Fruit fly (Drosophila melanogaster): ENCODE data around the gene CG42832.
A peak's percentile ranks its signal among the peaks of the same experiment; 100 is the strongest.
"Not testable (repeated sequence)": the region's sequence is repeated elsewhere in the genome, so short reads cannot be mapped to it uniquely, and the experiment has no call there.

The CG42832 gene

dm6 chr3L:11583964-11584363 lies 26.0 kb upstream of the CG42832 start, which contains the start of gene CG32086:
TSS of gene CG32086 (minus strand) at chr3L:11584064.
- TF ChIP-seq usp (GFP tag; optimal IDR thresholded peaks at IDR 0.05) (no peak), psq (optimal IDR thresholded peaks at IDR 0.05) (no peak), EcR (GFP tag; optimal IDR thresholded peaks at IDR 0.05) (no peak), CG8478 (optimal IDR thresholded peaks at IDR 0.05) (no peak), Dll (optimal IDR thresholded peaks at IDR 0.05) (no peak), pan (optimal IDR thresholded peaks at IDR 0.05) (no peak)

dm6 chr3L:11586794-11587462 lies 23.0 kb upstream of the CG42832 start:
- TF ChIP-seq Dll (optimal IDR thresholded peaks at IDR 0.05): peak; percentile 70
- TF ChIP-seq usp (GFP tag; optimal IDR thresholded peaks at IDR 0.05): no peak

DNA sequence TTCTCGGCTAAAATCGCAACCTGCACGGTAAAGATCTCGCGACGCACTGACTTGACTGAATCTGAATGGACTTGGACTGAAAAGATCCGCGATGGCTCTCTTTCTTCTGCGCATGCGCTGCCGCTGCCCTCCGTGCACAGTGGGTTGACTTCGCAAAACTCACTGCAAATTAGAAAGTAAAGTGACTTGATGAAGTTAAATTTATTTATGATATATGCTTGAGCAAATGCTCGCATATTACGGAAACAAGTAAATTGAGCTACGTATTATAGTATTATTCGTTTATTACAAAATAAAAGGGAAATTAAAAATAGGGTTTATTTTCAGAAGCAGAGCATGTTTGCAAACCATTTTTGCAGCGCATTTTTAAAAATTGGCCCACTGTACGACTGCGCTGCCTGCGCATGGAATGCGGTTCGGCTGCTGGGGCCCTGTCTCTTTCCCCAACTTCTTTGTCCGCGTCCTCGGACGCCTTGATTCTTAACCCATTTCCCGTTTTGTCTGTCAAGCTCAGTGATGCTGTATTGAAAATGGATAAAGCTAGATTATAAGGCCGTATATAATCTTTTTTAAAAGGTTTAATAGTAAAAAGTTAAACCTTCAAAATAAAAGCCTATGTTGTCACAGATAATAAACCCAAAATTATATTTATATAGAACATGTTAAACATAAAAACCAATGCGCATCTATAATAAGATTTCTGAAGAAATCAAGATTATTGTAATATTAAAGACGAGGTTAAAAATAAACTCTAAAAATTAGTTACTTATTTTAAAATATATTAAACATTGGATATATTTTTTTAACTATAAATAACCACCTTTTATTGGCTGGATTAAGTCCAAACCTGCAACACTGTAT lies 22.0 kb upstream of the CG42832 start, which contains the start of gene rt:
TSS of gene rt (minus strand) at position 51 of the 861 bp plus-strand sequence.
- no peak for TF ChIP-seq pan (optimal IDR thresholded peaks at IDR 0.05)

DNA sequence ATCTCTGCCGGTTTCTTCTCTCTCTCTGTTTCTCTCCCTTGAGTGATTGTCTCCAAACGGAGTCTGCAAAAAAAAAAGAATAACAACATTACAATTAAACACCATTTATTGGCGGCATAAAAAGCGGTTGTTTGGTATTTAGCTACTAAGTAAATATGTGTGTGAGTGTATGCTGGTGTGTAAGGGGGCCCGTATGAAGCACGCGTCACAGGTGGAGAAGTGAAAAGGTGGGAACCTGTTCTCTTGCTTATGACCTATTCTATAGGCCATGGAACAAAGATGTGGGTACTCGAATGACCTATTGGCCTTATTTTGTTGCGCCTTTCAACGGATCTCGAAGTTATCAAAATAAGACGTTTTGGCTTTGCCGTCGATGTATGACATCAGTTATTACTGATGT lies 21.3 kb upstream of the CG42832 start:
- TF ChIP-seq psq (optimal IDR thresholded peaks at IDR 0.05): no peak
- no peak for TF ChIP-seq CG8478 (optimal IDR thresholded peaks at IDR 0.05)
- no peak for TF ChIP-seq Dll (optimal IDR thresholded peaks at IDR 0.05)
- no peak for TF ChIP-seq pan (optimal IDR thresholded peaks at IDR 0.05)
- TF ChIP-seq usp (GFP tag; optimal IDR thresholded peaks at IDR 0.05): no peak
- TF ChIP-seq EcR (GFP tag; optimal IDR thresholded peaks at IDR 0.05): no peak

DNA sequence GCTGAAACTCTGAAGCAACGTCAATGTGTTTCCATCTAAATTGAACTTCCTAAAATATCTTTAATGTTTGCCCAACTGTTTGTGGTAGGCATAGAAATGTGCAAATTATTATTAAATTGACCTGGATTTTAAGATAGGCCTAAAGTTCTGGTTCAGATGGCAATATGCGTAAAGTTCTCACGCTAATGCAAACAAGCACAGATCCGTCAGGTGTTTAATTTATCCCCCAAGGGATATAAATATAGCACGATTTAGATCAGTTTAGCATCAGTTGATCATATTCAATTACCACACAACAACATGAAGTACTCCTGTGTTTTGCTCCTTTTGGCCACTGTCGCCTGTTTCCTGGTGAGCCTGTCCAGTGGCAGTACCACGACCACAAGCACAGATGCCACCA lies 20.5 kb upstream of the CG42832 start, which contains the start of gene CG7377:
TSS of gene CG7377 (plus strand) at position 301 of the 400 bp plus-strand sequence.
- not testable (repeated sequence) for TF ChIP-seq Dll, pan, CG8478 (optimal IDR thresholded peaks at IDR 0.05)

dm6 chr3L:11591131-11591530 lies 18.8 kb upstream of the CG42832 start, which contains the start of gene CG33268:
TSS of gene CG33268 (minus strand) at chr3L:11591231.
- no peak for TF ChIP-seq EcR (GFP tag; optimal IDR thresholded peaks at IDR 0.05)
- no peak for TF ChIP-seq pan (optimal IDR thresholded peaks at IDR 0.05)
- TF ChIP-seq Dll (optimal IDR thresholded peaks at IDR 0.05): no peak
- TF ChIP-seq usp (GFP tag; optimal IDR thresholded peaks at IDR 0.05): no peak
- no peak for TF ChIP-seq psq (optimal IDR thresholded peaks at IDR 0.05)
- no peak for TF ChIP-seq CG8478 (optimal IDR thresholded peaks at IDR 0.05)

DNA sequence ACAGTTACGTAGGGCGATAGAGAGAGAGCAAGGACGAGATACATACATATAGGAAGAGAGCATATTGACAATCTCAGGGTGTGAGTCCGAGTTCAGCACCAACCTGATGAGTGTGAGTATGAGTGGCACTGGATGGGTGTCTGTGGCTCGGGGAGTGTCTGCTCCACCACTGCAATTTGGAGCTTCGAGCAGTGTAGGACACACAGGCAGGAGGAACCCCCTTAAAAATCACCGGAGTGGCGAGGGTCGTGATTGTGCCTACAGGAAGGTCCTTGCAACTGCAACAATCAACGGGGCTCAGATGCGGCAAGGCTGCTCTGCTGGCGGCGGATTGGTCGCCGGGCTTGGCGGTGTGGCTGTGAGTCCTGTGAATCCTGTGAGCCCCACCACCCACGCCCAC lies 18.1 kb upstream of the CG42832 start:
- TF ChIP-seq Dll (optimal IDR thresholded peaks at IDR 0.05) (no peak), usp (GFP tag; optimal IDR thresholded peaks at IDR 0.05) (no peak), pan (optimal IDR thresholded peaks at IDR 0.05) (no peak), CG8478 (optimal IDR thresholded peaks at IDR 0.05) (no peak), psq (optimal IDR thresholded peaks at IDR 0.05) (no peak), EcR (GFP tag; optimal IDR thresholded peaks at IDR 0.05) (no peak)

DNA sequence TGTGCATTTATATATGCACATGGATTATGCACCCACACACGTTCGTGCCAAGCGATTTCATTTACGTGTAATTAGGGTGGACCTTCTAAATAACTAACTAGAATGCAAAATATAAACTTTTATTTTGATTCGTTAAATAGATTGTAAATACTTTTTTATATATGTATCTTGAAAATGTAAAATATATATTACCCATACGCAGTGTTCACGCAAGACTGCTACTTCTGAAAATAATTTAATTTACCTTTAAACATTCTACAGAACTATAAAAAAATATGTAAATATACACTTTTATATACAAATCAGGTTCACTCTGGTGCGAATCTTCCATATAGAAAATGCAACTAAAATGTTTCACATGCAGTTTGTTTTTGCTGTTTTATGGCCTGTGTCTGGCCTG lies 16.2 kb upstream of the CG42832 start:
- TF ChIP-seq psq (optimal IDR thresholded peaks at IDR 0.05) (no peak), usp (GFP tag; optimal IDR thresholded peaks at IDR 0.05) (no peak), EcR (GFP tag; optimal IDR thresholded peaks at IDR 0.05) (no peak), Dll (optimal IDR thresholded peaks at IDR 0.05) (no peak), pan (optimal IDR thresholded peaks at IDR 0.05) (no peak), CG8478 (optimal IDR thresholded peaks at IDR 0.05) (no peak)

dm6 chr3L:11596585-11597252 lies 13.2 kb upstream of the CG42832 start, which contains the start of gene CG7368:
TSS of gene CG7368 (plus strand) at chr3L:11597202.
- no peak for TF ChIP-seq psq (optimal IDR thresholded peaks at IDR 0.05)
- TF ChIP-seq usp (GFP tag; optimal IDR thresholded peaks at IDR 0.05): no peak
- TF ChIP-seq Dll (optimal IDR thresholded peaks at IDR 0.05): no peak
- no peak for TF ChIP-seq CG8478 (optimal IDR thresholded peaks at IDR 0.05)
- TF ChIP-seq pan (optimal IDR thresholded peaks at IDR 0.05): no peak
- TF ChIP-seq EcR (GFP tag; optimal IDR thresholded peaks at IDR 0.05): no peak

dm6 chr3L:11599255-11599654 lies 10.7 kb upstream of the CG42832 start:
- no peak for TF ChIP-seq CG8478 (optimal IDR thresholded peaks at IDR 0.05)
- TF ChIP-seq Dll (optimal IDR thresholded peaks at IDR 0.05): no peak
- TF ChIP-seq psq (optimal IDR thresholded peaks at IDR 0.05): no peak
- no peak for TF ChIP-seq pan (optimal IDR thresholded peaks at IDR 0.05)
- no peak for TF ChIP-seq EcR (GFP tag; optimal IDR thresholded peaks at IDR 0.05)
- no peak for TF ChIP-seq usp (GFP tag; optimal IDR thresholded peaks at IDR 0.05)

DNA sequence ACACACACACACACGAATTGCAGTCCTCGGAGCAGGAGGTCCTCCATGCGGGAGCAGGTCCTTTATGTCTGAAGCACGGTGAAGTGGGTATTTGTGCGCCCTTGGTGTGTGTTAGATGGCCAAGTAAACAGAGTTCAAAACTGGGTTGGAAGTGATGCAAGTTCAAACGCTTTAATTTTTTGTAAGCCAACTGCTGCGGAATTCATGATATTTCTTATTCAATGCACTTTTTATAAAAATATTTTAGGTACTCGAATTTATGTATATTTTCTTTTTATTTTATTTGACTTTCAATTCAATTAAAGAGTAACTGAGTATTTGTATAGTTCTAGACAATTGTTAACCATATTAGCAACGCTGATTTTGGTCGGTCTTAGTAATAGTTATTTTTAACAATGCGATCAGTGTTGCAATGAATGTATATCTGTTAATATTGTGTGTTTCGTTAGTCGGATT lies 9.9 kb upstream of the CG42832 start, which contains the start of the genes CG14137 and CG46394:
TSS of gene CG14137 (minus strand) at position 101 of the 456 bp plus-strand sequence.
TSS of gene CG46394 (plus strand) at position 406 of the 456 bp plus-strand sequence.
- no peak for TF ChIP-seq usp (GFP tag; optimal IDR thresholded peaks at IDR 0.05)
- TF ChIP-seq Dll (optimal IDR thresholded peaks at IDR 0.05): no peak
- TF ChIP-seq pan (optimal IDR thresholded peaks at IDR 0.05): no peak
- TF ChIP-seq psq (optimal IDR thresholded peaks at IDR 0.05): no peak
- no peak for TF ChIP-seq CG8478 (optimal IDR thresholded peaks at IDR 0.05)
- TF ChIP-seq EcR (GFP tag; optimal IDR thresholded peaks at IDR 0.05): no peak
